Worm (Caenorhabditis elegans) whole organism, midembryonic: ENCODE results near the gene F38B6.4.

Experiments used
- T22C8.4 ChIP-seq: fragments of 200-800 bp; sonication (Bioruptor generic); IDR thresholded peaks from 2 replicates; pipeline ENCODE4 v1.3.6; 2022; ENCODE audit warnings: missing genetic modification characterization, missing compliant biosample characterization
- cog-1 ChIP-seq: sonication (generic microtip); optimal IDR thresholded peaks from 2 replicates; lab custom pipeline; 2016; ENCODE audit warnings: missing genetic modification characterization, missing compliant biosample characterization
- flt-1 ChIP-seq: fragments of 200-800 bp; sonication (Bioruptor generic); IDR thresholded peaks from 2 replicates; pipeline ENCODE4 v1.3.6; 2022; ENCODE audit warnings: missing genetic modification characterization, missing compliant biosample characterization
- klf-2 ChIP-seq: fragments of 200-800 bp; sonication (Bioruptor generic); conservative IDR thresholded peaks from 2 replicates; pipeline ENCODE4 v1.3.6; 2022; ENCODE audit warnings: missing genetic modification reagents, missing genetic modification characterization, missing compliant biosample characterization
- med-1 ChIP-seq: sonication (generic microtip); optimal IDR thresholded peaks from 2 replicates; lab custom pipeline; 2017; ENCODE audit warnings: missing genetic modification characterization, mild to moderate bottlenecking, missing compliant biosample characterization, antibody characterized with exemption, missing genetic modification reagents; ENCODE audit not compliant: insufficient read depth
- ref-1 ChIP-seq: fragments of 200-800 bp; sonication (Bioruptor generic); conservative IDR thresholded peaks from 2 replicates; pipeline ENCODE4 v1.3.6; 2022; ENCODE audit warnings: missing genetic modification reagents, missing genetic modification characterization, missing compliant biosample characterization
- tab-1 ChIP-seq: fragments of 200-800 bp; sonication (Bioruptor generic); IDR thresholded peaks from 2 replicates; pipeline ENCODE4 v1.3.6; 2022; ENCODE audit warnings: missing genetic modification characterization, missing compliant biosample characterization
- ztf-23 ChIP-seq: fragments of 200-800 bp; sonication (Bioruptor generic); IDR thresholded peaks from 2 replicates; pipeline ENCODE4 v1.3.6; 2022; ENCODE audit warnings: missing genetic modification reagents, missing genetic modification characterization, missing compliant biosample characterization

DNA sequence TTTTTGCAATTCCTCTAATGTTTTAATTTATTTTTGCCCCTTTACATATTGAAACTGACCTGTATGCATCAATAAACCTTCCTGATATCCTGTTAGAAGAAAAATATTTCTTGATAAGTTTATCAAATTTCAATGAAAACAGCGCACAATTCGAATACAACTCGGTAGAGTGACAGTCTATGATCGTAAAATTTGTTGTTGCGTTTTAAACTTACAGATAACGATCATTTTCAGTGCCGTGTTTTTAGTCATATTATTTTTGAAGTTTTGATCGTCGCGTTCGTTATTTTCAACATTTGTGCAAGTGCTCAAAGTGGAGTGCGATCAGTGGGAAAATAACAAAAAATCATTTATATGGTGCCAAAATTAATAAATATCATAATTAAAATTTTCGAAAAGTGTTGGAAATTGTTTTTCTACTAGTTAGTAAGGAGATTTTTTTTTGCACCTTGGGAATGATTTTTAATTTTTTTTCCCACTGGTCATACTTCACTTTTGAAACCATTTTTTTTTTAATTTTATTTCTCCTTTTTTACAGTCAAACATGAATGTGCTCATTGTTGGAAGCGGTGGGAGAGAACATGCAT, at the start of gene F38B6.4:
- TF ChIP-seq flt-1 (no peak), klf-2 (GFP tag; lab: Robert Waterston, UW) (no peak), cog-1 (tag; lab: Kevin White, UChicago) (no peak), ztf-23 (GFP tag; lab: Robert Waterston, UW) (no peak), ref-1 (GFP tag; lab: Robert Waterston, UW) (no peak), med-1 (GFP tag; lab: Kevin White, UChicago) (no peak), tab-1 (GFP tag; lab: Robert Waterston, UW) (no peak), T22C8.4 (GFP tag; lab: Robert Waterston, UW) (no peak)
